Worm (Caenorhabditis elegans) whole organism, L4 larva: ENCODE data around the gene rec-8.

ENCODE experiments used
- F49E8.2 ChIP-seq: sonication (generic microtip); optimal IDR thresholded peaks from 2 replicates; lab custom pipeline; 2016; ENCODE audit warnings: missing compliant biosample characterization, mild to moderate bottlenecking, missing genetic modification characterization, borderline replicate concordance
- lin-13 ChIP-seq: fragments of 150-350 bp; optimal IDR thresholded peaks from 2 replicates; lab custom pipeline; 2014; ENCODE audit warnings: missing biosample characterization, missing genetic modification reagents, missing genetic modification characterization
- nhr-11 ChIP-seq: fragments of 150-350 bp; optimal IDR thresholded peaks from 2 replicates; lab custom pipeline; 2014; ENCODE audit warnings: missing biosample characterization, missing genetic modification characterization
- pha-4 ChIP-seq, 2 experiments: fragments of 150-350 bp in 1 of 2; fragments of 200-800 bp in 1 of 2; sonication (Bioruptor generic) in 1 of 2; IDR thresholded peaks in 1 of 2; optimal IDR thresholded peaks in 1 of 2; 2 replicates each; pipeline versions ENCODE4 v1.3.6 to Lab custom; 2014 to 2022; ENCODE audit warnings: missing genetic modification characterization in 2 of 2, missing genetic modification reagents in 2 of 2, missing biosample characterization in 1 of 2, missing compliant biosample characterization in 1 of 2

DNA sequence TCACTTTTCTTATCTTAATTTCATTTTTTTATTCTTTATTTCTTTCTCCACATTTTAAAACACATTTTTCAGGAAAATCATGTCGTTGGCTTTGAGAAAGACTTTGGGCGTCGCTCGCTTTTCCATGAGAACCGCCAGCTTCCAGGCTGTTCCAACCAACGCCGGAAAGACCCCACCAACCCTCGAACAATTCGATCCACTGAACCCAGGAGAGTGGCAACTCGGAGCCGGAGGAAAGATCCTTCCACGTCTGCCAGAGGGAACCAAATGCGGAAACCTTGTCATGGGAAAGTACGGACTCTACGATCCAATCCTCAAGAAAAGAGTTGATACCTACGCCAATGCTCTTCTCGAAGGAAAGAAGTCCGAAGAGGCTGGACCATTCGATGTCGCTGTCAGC is 52.9 kb downstream of the rec-8 start, which contains the start of gene kdp-1:
- TF ChIP-seq lin-13 (GFP tag; lab: Kevin White, UChicago) = no peak
- peak; percentile 34; the same call in 1 of the 2 replicates for TF ChIP-seq pha-4 (GFP tag; IDR thresholded peaks at IDR 0.05; lab: Robert Waterston, UW)
- no peak for TF ChIP-seq pha-4 (tag; optimal IDR thresholded peaks at IDR 0.05; lab: Kevin White, UChicago)
- TF ChIP-seq F49E8.2 (tag; lab: Kevin White, UChicago) = no peak
- no peak for TF ChIP-seq nhr-11 (tag; lab: Kevin White, UChicago)
